Fruit fly (Drosophila melanogaster): ENCODE measurements around the gene topi.

dm6 chr3R:9816879-9817278 lies 42.0 kb downstream of the topi start, which contains the start of gene CG16904:
- no peak for TF ChIP-seq Sin3A (optimal IDR thresholded peaks at IDR 0.05)
- TF ChIP-seq insv (optimal IDR thresholded peaks at IDR 0.05): no peak
- TF ChIP-seq Myc (optimal IDR thresholded peaks at IDR 0.05): no peak
- no peak for TF ChIP-seq psq (optimal IDR thresholded peaks at IDR 0.05)
- no peak for TF ChIP-seq h (optimal IDR thresholded peaks at IDR 0.05)
- no peak for TF ChIP-seq ttk (optimal IDR thresholded peaks at IDR 0.05)

All from Kc167 (cell line).